Fruit fly (Drosophila melanogaster): Measurements from ENCODE around the gene ng2.
"Not testable (repeated sequence)": the region's sequence is repeated elsewhere in the genome, so short reads cannot be mapped to it uniquely, and the experiment has no call there.

Gene ng2

DNA sequence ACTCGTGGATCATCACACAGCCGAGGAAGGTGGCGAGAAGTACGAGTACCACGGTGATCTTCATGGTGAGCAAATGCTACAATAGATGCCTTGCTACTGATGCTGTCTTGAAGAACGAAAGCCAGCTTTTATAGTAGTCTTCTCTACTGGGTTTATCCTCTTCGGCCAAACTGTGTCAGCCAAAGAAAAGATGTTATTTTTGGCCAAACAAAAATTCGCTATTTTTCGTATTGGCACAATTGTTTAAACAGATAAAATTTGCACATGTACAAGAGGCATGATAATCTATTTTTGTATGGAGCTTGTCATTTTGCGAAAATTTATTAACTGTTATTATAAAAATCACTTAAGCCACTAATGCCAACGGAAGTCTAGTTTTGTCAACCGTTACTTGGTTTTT lies at the start of gene ng2:
TSS of gene ng2 (minus strand) at position 101 of the 400 bp plus-strand sequence.
- not testable (repeated sequence) for TF ChIP-seq pan (optimal IDR thresholded peaks at IDR 0.05); usp (GFP tag; optimal IDR thresholded peaks at IDR 0.05); CG8478 (optimal IDR thresholded peaks at IDR 0.05)

- TF ChIP-seq Dll (optimal IDR thresholded peaks at IDR 0.05) (no peak), psq (optimal IDR thresholded peaks at IDR 0.05) (no peak), usp (GFP tag; optimal IDR thresholded peaks at IDR 0.05) (no peak), pan (optimal IDR thresholded peaks at IDR 0.05) (no peak), CG8478 (optimal IDR thresholded peaks at IDR 0.05) (no peak), EcR (GFP tag; optimal IDR thresholded peaks at IDR 0.05) (no peak)
Observed at dm6 chrX:3288909-3289706, 48.7 kb upstream of the ng2 start.

DNA sequence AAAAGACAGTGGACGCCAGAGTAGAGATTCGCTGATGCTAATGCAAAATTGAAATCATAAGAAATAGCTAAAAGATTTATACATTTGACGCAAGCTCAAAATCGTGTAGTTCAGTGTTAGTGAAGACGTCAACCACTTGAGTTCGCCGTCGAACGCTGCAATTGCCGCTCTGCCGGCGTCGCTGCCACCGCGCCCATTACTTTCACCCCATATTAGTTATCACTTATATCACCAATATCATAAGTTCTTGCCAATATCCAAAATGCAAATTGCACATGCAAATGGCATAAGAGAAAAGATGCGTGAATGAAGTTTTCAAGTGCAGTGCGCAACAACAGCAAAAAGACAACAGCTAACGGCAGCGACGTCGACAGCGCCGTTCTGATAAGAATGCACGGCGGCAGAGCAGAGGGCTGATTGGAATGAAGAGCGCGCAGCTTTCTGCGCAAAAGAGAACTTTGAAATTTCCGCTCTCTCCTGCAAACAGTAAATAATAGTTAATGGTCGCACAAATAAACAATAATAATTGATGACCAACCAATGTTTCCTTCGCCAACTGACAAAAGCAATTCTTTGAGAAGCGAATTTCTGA lies 48.0 kb upstream of the ng2 start:
- TF ChIP-seq pan (optimal IDR thresholded peaks at IDR 0.05) (no peak), EcR (GFP tag; optimal IDR thresholded peaks at IDR 0.05) (no peak), usp (GFP tag; optimal IDR thresholded peaks at IDR 0.05) (no peak), CG8478 (optimal IDR thresholded peaks at IDR 0.05) (no peak), psq (optimal IDR thresholded peaks at IDR 0.05) (no peak), Dll (optimal IDR thresholded peaks at IDR 0.05) (no peak)

DNA sequence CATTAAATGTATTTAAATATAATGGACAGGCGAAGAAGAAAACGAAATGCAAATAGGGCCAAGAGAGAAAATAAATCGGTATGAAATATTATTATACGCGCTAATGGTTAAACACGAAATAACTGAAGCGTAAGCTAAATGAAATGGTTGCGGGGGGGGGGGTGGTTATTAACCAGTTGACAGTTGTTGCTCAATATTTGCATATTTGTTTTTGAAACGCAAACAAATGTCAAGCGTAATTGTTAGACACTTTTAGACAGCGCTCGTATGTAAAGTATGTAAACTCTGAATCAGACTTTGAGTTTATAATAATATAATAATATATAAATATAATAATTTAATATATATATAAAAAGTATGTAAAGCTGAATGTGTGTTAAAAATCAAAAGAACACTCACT lies 41.6 kb upstream of the ng2 start:
- TF ChIP-seq Dll (optimal IDR thresholded peaks at IDR 0.05): no peak
- TF ChIP-seq usp (GFP tag; optimal IDR thresholded peaks at IDR 0.05): no peak
- TF ChIP-seq EcR (GFP tag; optimal IDR thresholded peaks at IDR 0.05): no peak
- TF ChIP-seq CG8478 (optimal IDR thresholded peaks at IDR 0.05): no peak
- TF ChIP-seq pan (optimal IDR thresholded peaks at IDR 0.05): no peak
- TF ChIP-seq psq (optimal IDR thresholded peaks at IDR 0.05): no peak

- TF ChIP-seq pan (optimal IDR thresholded peaks at IDR 0.05): no peak
- no peak for TF ChIP-seq Dll (optimal IDR thresholded peaks at IDR 0.05)
- no peak for TF ChIP-seq CG8478 (optimal IDR thresholded peaks at IDR 0.05)
- no peak for TF ChIP-seq EcR (GFP tag; optimal IDR thresholded peaks at IDR 0.05)
- TF ChIP-seq psq (optimal IDR thresholded peaks at IDR 0.05): no peak
- no peak for TF ChIP-seq usp (GFP tag; optimal IDR thresholded peaks at IDR 0.05)
Observed at dm6 chrX:3273557-3273956, 33.2 kb upstream of the ng2 start.

dm6 chrX:3265828-3266227 lies 25.5 kb upstream of the ng2 start:
- TF ChIP-seq usp (GFP tag; optimal IDR thresholded peaks at IDR 0.05) (no peak), EcR (GFP tag; optimal IDR thresholded peaks at IDR 0.05) (no peak), CG8478 (optimal IDR thresholded peaks at IDR 0.05) (no peak), Dll (optimal IDR thresholded peaks at IDR 0.05) (no peak), pan (optimal IDR thresholded peaks at IDR 0.05) (no peak), psq (optimal IDR thresholded peaks at IDR 0.05) (no peak)

- no peak for TF ChIP-seq CG8478 (optimal IDR thresholded peaks at IDR 0.05)
- no peak for TF ChIP-seq psq (optimal IDR thresholded peaks at IDR 0.05)
- TF ChIP-seq usp (GFP tag; optimal IDR thresholded peaks at IDR 0.05): no peak
- TF ChIP-seq pan (optimal IDR thresholded peaks at IDR 0.05): no peak
- no peak for TF ChIP-seq EcR (GFP tag; optimal IDR thresholded peaks at IDR 0.05)
- no peak for TF ChIP-seq Dll (optimal IDR thresholded peaks at IDR 0.05)
Observed at dm6 chrX:3260536-3260935, 20.2 kb upstream of the ng2 start.

dm6 chrX:3255569-3256309 lies 15.4 kb upstream of the ng2 start:
- TF ChIP-seq psq (optimal IDR thresholded peaks at IDR 0.05): no peak
- TF ChIP-seq Dll (optimal IDR thresholded peaks at IDR 0.05): no peak
- no peak for TF ChIP-seq pan (optimal IDR thresholded peaks at IDR 0.05)
- no peak for TF ChIP-seq usp (GFP tag; optimal IDR thresholded peaks at IDR 0.05)
- no peak for TF ChIP-seq CG8478 (optimal IDR thresholded peaks at IDR 0.05)
- no peak for TF ChIP-seq EcR (GFP tag; optimal IDR thresholded peaks at IDR 0.05)

- no peak for TF ChIP-seq CG8478 (optimal IDR thresholded peaks at IDR 0.05)
- no peak for TF ChIP-seq Dll (optimal IDR thresholded peaks at IDR 0.05)
- TF ChIP-seq pan (optimal IDR thresholded peaks at IDR 0.05): no peak
- TF ChIP-seq usp (GFP tag; optimal IDR thresholded peaks at IDR 0.05): no peak
- TF ChIP-seq psq (optimal IDR thresholded peaks at IDR 0.05): no peak
- no peak for TF ChIP-seq EcR (GFP tag; optimal IDR thresholded peaks at IDR 0.05)
Observed at dm6 chrX:3249789-3250188, 9.4 kb upstream of the ng2 start, which contains the start of gene Sgs4. Gene Sgs4 (plus strand): TSS chrX:3250089.

- no peak for TF ChIP-seq pan (optimal IDR thresholded peaks at IDR 0.05)
- TF ChIP-seq psq (optimal IDR thresholded peaks at IDR 0.05): no peak
- no peak for TF ChIP-seq EcR (GFP tag; optimal IDR thresholded peaks at IDR 0.05)
- no peak for TF ChIP-seq Dll (optimal IDR thresholded peaks at IDR 0.05)
Observed at dm6 chrX:3249189-3249588, 8.8 kb upstream of the ng2 start, which contains the start of gene Pig1. Gene Pig1 (minus strand): TSS chrX:3249289.

DNA sequence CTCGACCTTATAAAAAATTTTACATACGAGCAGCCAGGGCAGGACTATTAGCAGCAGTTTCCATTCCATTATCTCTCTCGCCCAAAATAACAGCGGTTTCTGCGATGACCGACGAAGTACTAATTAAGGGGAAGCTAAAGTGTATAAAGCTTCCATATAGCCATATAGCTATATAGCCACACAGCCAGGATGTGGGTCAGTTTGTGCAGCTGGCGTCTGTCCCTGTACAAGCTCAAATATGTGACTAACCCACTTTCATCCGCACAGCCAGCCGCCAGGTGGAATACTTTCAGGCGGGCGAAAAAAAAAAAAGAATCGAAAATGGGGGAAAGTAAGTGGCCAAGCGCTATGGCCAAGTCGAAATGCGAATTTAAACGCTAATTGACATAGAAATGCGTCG lies 3.7 kb upstream of the ng2 start, which contains the start of gene ng4:
TSS of gene ng4 (minus strand) at position 101 of the 400 bp plus-strand sequence.
- TF ChIP-seq Dll (optimal IDR thresholded peaks at IDR 0.05) (no peak), psq (optimal IDR thresholded peaks at IDR 0.05) (no peak)

dm6 chrX:3241984-3242462 lies 1.7 kb upstream of the ng2 start, which contains the start of the genes ng3 and ng1:
Gene ng3 (minus strand): TSS chrX:3242084.
Gene ng1 (plus strand): TSS chrX:3242412.
- TF ChIP-seq EcR (GFP tag; optimal IDR thresholded peaks at IDR 0.05): no peak
- TF ChIP-seq usp (GFP tag; optimal IDR thresholded peaks at IDR 0.05): no peak
- no peak for TF ChIP-seq CG8478 (optimal IDR thresholded peaks at IDR 0.05)
- TF ChIP-seq Dll (optimal IDR thresholded peaks at IDR 0.05): no peak
- no peak for TF ChIP-seq pan (optimal IDR thresholded peaks at IDR 0.05)
- TF ChIP-seq psq (optimal IDR thresholded peaks at IDR 0.05): no peak

All from whole organism.